Fruit fly (Drosophila melanogaster): ENCODE results near the gene CG10804.

dm6 chrX:3485304-3485703 is 3.2 kb upstream of the CG10804 start, which contains the start of the genes CG14270 and CG10803:
- TF ChIP-seq psq (optimal IDR thresholded peaks at IDR 0.05) (no peak), Sin3A (optimal IDR thresholded peaks at IDR 0.05) (no peak)
